Fruit fly (Drosophila melanogaster) whole organism, embryonic: ENCODE measurements around the gene CG11703.

Experiments used
- CG11504 ChIP-seq: fragments of 200-800 bp; sonication (Bioruptor generic); optimal IDR thresholded peaks from 3 replicates; lab custom pipeline; 2019; ENCODE audit warnings: missing biosample characterization, mild to moderate bottlenecking, missing genetic modification characterization, moderate library complexity
- CG13894 ChIP-seq: fragments of 200-800 bp; sonication (Bioruptor generic); optimal IDR thresholded peaks from 3 replicates; lab custom pipeline; 2018; ENCODE audit warnings: missing biosample characterization, mild to moderate bottlenecking, missing genetic modification characterization, moderate library complexity
- CG14050 ChIP-seq: fragments of 200-800 bp; sonication (Bioruptor generic); IDR thresholded peaks from 3 replicates; pipeline ENCODE4 v1.3.6; 2022; ENCODE audit warnings: missing biosample characterization, missing genetic modification characterization
- CG15269 ChIP-seq: fragments of 200-800 bp; sonication (Bioruptor generic); optimal IDR thresholded peaks from 2 replicates; lab custom pipeline; 2018; ENCODE audit warnings: missing biosample characterization, mild to moderate bottlenecking, missing genetic modification characterization, moderate library complexity
- CG15601 ChIP-seq: fragments of 200-800 bp; sonication (Bioruptor generic); optimal IDR thresholded peaks from 3 replicates; lab custom pipeline; 2019; ENCODE audit warnings: missing biosample characterization, mild to moderate bottlenecking, missing genetic modification characterization, moderate library complexity
- CG1647 ChIP-seq: fragments of 200-800 bp; sonication (Bioruptor generic); optimal IDR thresholded peaks from 3 replicates; lab custom pipeline; 2016; ENCODE audit warnings: missing biosample characterization, missing genetic modification characterization
- CG1832 ChIP-seq: fragments of 200-800 bp; sonication (Bioruptor generic); optimal IDR thresholded peaks from 2 replicates; lab custom pipeline; 2017; ENCODE audit warnings: missing biosample characterization, mild to moderate bottlenecking, missing genetic modification characterization, inconsistent platforms
- CG2199 ChIP-seq: fragments of 200-800 bp; sonication (Bioruptor generic); IDR thresholded peaks from 3 replicates; pipeline ENCODE4 v1.3.6; 2022; ENCODE audit warnings: missing biosample characterization, missing genetic modification characterization
- CG2678 ChIP-seq: fragments of 200-800 bp; sonication (Bioruptor generic); optimal IDR thresholded peaks from 3 replicates; lab custom pipeline; 2019; ENCODE audit warnings: missing biosample characterization, mild to moderate bottlenecking, missing genetic modification characterization, moderate library complexity
- CG2712 ChIP-seq: fragments of 200-800 bp; optimal IDR thresholded peaks from 3 replicates; lab custom pipeline; 2019; ENCODE audit warnings: missing biosample characterization, mild to moderate bottlenecking, missing genetic modification characterization, moderate library complexity
- CG30431 ChIP-seq: fragments of 200-800 bp; sonication (Bioruptor generic); optimal IDR thresholded peaks from 2 replicates; lab custom pipeline; 2017; ENCODE audit warnings: missing biosample characterization, missing genetic modification characterization
- CG33213 ChIP-seq: fragments of 200-800 bp; sonication (Bioruptor generic); optimal IDR thresholded peaks from 3 replicates; lab custom pipeline; 2016; ENCODE audit warnings: missing biosample characterization, missing genetic modification characterization
- CG4360 ChIP-seq: fragments of 200-800 bp; sonication (Bioruptor generic); IDR thresholded peaks from 2 replicates; pipeline ENCODE4 v1.3.6; 2022; ENCODE audit warnings: missing biosample characterization, missing genetic modification characterization
- CG4854 ChIP-seq: fragments of 200-800 bp; sonication (Bioruptor generic); optimal IDR thresholded peaks from 2 replicates; lab custom pipeline; 2016; ENCODE audit warnings: missing biosample characterization, missing genetic modification characterization, inconsistent platforms
- CG5953 ChIP-seq: fragments of 200-800 bp; sonication (Bioruptor generic); IDR thresholded peaks from 2 replicates; pipeline ENCODE4 v1.3.6; 2022; ENCODE audit warnings: missing biosample characterization, missing genetic modification characterization
- CG6854 ChIP-seq: fragments of 200-800 bp; sonication (Bioruptor generic); optimal IDR thresholded peaks from 3 replicates; lab custom pipeline; 2017; ENCODE audit warnings: missing biosample characterization, mild to moderate bottlenecking, missing genetic modification characterization
- CG7839 ChIP-seq: fragments of 200-800 bp; sonication (Bioruptor generic); optimal IDR thresholded peaks from 3 replicates; lab custom pipeline; 2018; ENCODE audit warnings: missing biosample characterization, mild to moderate bottlenecking, missing genetic modification characterization, moderate library complexity
- CG8290 ChIP-seq, 3 experiments: fragments of 200-800 bp; sonication (Bioruptor generic); optimal IDR thresholded peaks; 2 replicates each; lab custom pipeline; 2016 to 2019; ENCODE audit warnings: missing biosample characterization in 3 of 3, missing genetic modification characterization in 3 of 3, mild to moderate bottlenecking in 2 of 3, moderate library complexity in 1 of 3
- CG9215 ChIP-seq: fragments of 200-800 bp; sonication (Bioruptor generic); IDR thresholded peaks from 2 replicates; pipeline ENCODE4 v1.3.6; 2022; ENCODE audit warnings: missing biosample characterization, missing genetic modification characterization
- D ChIP-seq, 2 experiments: fragments of 200-800 bp in 1 of 2; fragments of >200 bp in 1 of 2; sonication (Bioruptor generic) in 1 of 2; optimal IDR thresholded peaks; 2 replicates in 1 of 2; 3 replicates in 1 of 2; lab custom pipeline; 2017; ENCODE audit warnings: mild to moderate bottlenecking in 1 of 2, missing biosample characterization in 1 of 2, missing genetic modification characterization in 1 of 2, missing genetic modification reagents in 1 of 2
- Dad ChIP-seq: fragments of 200-800 bp; sonication (Bioruptor generic); optimal IDR thresholded peaks from 3 replicates; lab custom pipeline; 2016; ENCODE audit warnings: missing biosample characterization, missing genetic modification characterization
- Dll ChIP-seq: fragments of 200-800 bp; sonication (Bioruptor generic); IDR thresholded peaks from 4 replicates; pipeline ENCODE4 v1.3.6; 2022; ENCODE audit warnings: missing biosample characterization, missing genetic modification characterization; ENCODE audit not compliant: partially characterized antibody
- ERR ChIP-seq: fragments of 200-800 bp; sonication (Bioruptor generic); optimal IDR thresholded peaks from 2 replicates; lab custom pipeline; 2016; ENCODE audit warnings: missing biosample characterization, missing genetic modification characterization
- Fer1 ChIP-seq: fragments of 200-800 bp; sonication (Bioruptor generic); optimal IDR thresholded peaks from 2 replicates; lab custom pipeline; 2017; ENCODE audit warnings: missing biosample characterization, mild to moderate bottlenecking, missing genetic modification characterization
- HLH54F ChIP-seq: fragments of 200-800 bp; sonication (Bioruptor generic); optimal IDR thresholded peaks from 3 replicates; lab custom pipeline; 2016; ENCODE audit warnings: missing biosample characterization, missing genetic modification characterization
- Hand ChIP-seq: fragments of 200-800 bp; sonication (Bioruptor generic); optimal IDR thresholded peaks from 2 replicates; lab custom pipeline; 2017; ENCODE audit warnings: mild to moderate bottlenecking, missing biosample characterization, missing genetic modification reagents, missing genetic modification characterization
- Hmr ChIP-seq: fragments of 200-800 bp; sonication (Bioruptor generic); optimal IDR thresholded peaks from 3 replicates; lab custom pipeline; 2017; ENCODE audit warnings: mild to moderate bottlenecking, missing biosample characterization, missing genetic modification reagents, missing genetic modification characterization
- Hsf ChIP-seq: fragments of 200-800 bp; sonication (Bioruptor generic); optimal IDR thresholded peaks from 3 replicates; lab custom pipeline; 2016; ENCODE audit warnings: missing biosample characterization, missing genetic modification characterization
- Lpt ChIP-seq: fragments of >200 bp; optimal IDR thresholded peaks from 2 replicates; lab custom pipeline; 2018; ENCODE audit warnings: missing biosample characterization, missing genetic modification characterization
- Mad ChIP-seq: fragments of 200-800 bp; sonication (Bioruptor generic); optimal IDR thresholded peaks from 2 replicates; lab custom pipeline; 2016; ENCODE audit warnings: missing biosample characterization, missing genetic modification characterization
- NC2β ChIP-seq: fragments of 200-800 bp; sonication (Bioruptor generic); optimal IDR thresholded peaks from 2 replicates; lab custom pipeline; 2016; ENCODE audit warnings: missing biosample characterization, missing genetic modification characterization
- Nf-YA ChIP-seq: fragments of 200-800 bp; sonication (Bioruptor generic); IDR thresholded peaks from 2 replicates; pipeline ENCODE4 v1.3.6; 2022; ENCODE audit warnings: missing biosample characterization, missing genetic modification characterization
- Oli ChIP-seq: fragments of 200-800 bp; sonication (Bioruptor generic); optimal IDR thresholded peaks from 2 replicates; lab custom pipeline; 2018; ENCODE audit warnings: missing biosample characterization, mild to moderate bottlenecking, missing genetic modification characterization, moderate library complexity
- Rx ChIP-seq: fragments of 200-800 bp; sonication (Bioruptor generic); IDR thresholded peaks from 2 replicates; pipeline ENCODE4 v1.3.6; 2022; ENCODE audit warnings: missing biosample characterization, missing genetic modification characterization
- Scr ChIP-seq: fragments of 200-800 bp; sonication (Bioruptor generic); IDR thresholded peaks from 2 replicates; pipeline ENCODE4 v1.3.6; 2022; ENCODE audit warnings: missing biosample characterization, missing genetic modification characterization; ENCODE audit not compliant: partially characterized antibody
- Xrp1 ChIP-seq: fragments of 200-800 bp; sonication (Bioruptor generic); IDR thresholded peaks from 2 replicates; pipeline ENCODE4 v1.3.6; 2022; ENCODE audit warnings: missing biosample characterization, missing genetic modification characterization
- al ChIP-seq: fragments of 200-800 bp; sonication (Bioruptor generic); IDR thresholded peaks from 2 replicates; pipeline ENCODE4 v1.3.6; 2022; ENCODE audit warnings: missing biosample characterization, missing genetic modification characterization
- ash1 ChIP-seq: fragments of 200-800 bp; sonication (Bioruptor generic); optimal IDR thresholded peaks from 2 replicates; lab custom pipeline; 2018; ENCODE audit warnings: missing biosample characterization, mild to moderate bottlenecking, missing genetic modification characterization
- cad ChIP-seq: fragments of >200 bp; optimal IDR thresholded peaks from 2 replicates; lab custom pipeline; 2017; ENCODE audit warnings: missing biosample characterization, missing genetic modification characterization
- dmrt11E ChIP-seq: fragments of 200-800 bp; sonication (Bioruptor generic); optimal IDR thresholded peaks from 3 replicates; lab custom pipeline; 2018; ENCODE audit warnings: missing biosample characterization, mild to moderate bottlenecking, missing genetic modification characterization, moderate library complexity
- dmrt99B ChIP-seq: fragments of 200-800 bp; sonication (Bioruptor generic); optimal IDR thresholded peaks from 2 replicates; lab custom pipeline; 2018; ENCODE audit warnings: missing biosample characterization, mild to moderate bottlenecking, missing genetic modification characterization, moderate library complexity
- gsb-n ChIP-seq: fragments of 200-800 bp; sonication (Bioruptor generic); optimal IDR thresholded peaks from 3 replicates; lab custom pipeline; 2018; ENCODE audit warnings: missing biosample characterization, mild to moderate bottlenecking, missing genetic modification characterization
- kay ChIP-seq: fragments of 200-800 bp; sonication (Bioruptor generic); optimal IDR thresholded peaks from 2 replicates; lab custom pipeline; 2016; ENCODE audit warnings: missing biosample characterization, missing genetic modification characterization
- klu ChIP-seq: fragments of 200-800 bp; sonication (Bioruptor generic); IDR thresholded peaks from 2 replicates; pipeline ENCODE4 v1.3.6; 2022; ENCODE audit warnings: missing biosample characterization, missing genetic modification characterization
- run ChIP-seq: fragments of 200-800 bp; sonication (Bioruptor generic); optimal IDR thresholded peaks from 3 replicates; lab custom pipeline; 2018; ENCODE audit warnings: missing biosample characterization, mild to moderate bottlenecking, missing genetic modification characterization
- sens-2 ChIP-seq: fragments of 200-800 bp; sonication (Bioruptor generic); IDR thresholded peaks from 2 replicates; pipeline ENCODE4 v1.3.6; 2022; ENCODE audit warnings: missing biosample characterization, missing genetic modification characterization
- sob ChIP-seq: fragments of 200-800 bp; sonication (Bioruptor generic); IDR thresholded peaks from 2 replicates; pipeline ENCODE4 v1.3.6; 2022; ENCODE audit warnings: missing biosample characterization, missing genetic modification characterization
- stc ChIP-seq: fragments of 200-800 bp; sonication (Bioruptor generic); IDR thresholded peaks from 2 replicates; pipeline ENCODE4 v1.3.6; 2022; ENCODE audit warnings: missing biosample characterization, missing genetic modification characterization
- sug ChIP-seq: fragments of 200-800 bp; optimal IDR thresholded peaks from 2 replicates; lab custom pipeline; 2019; ENCODE audit warnings: missing biosample characterization, mild to moderate bottlenecking, missing genetic modification characterization, moderate library complexity
- tap ChIP-seq: fragments of 200-800 bp; optimal IDR thresholded peaks from 3 replicates; lab custom pipeline; 2019; ENCODE audit warnings: missing biosample characterization, mild to moderate bottlenecking, missing genetic modification characterization, moderate library complexity

Gene CG11703

DNA sequence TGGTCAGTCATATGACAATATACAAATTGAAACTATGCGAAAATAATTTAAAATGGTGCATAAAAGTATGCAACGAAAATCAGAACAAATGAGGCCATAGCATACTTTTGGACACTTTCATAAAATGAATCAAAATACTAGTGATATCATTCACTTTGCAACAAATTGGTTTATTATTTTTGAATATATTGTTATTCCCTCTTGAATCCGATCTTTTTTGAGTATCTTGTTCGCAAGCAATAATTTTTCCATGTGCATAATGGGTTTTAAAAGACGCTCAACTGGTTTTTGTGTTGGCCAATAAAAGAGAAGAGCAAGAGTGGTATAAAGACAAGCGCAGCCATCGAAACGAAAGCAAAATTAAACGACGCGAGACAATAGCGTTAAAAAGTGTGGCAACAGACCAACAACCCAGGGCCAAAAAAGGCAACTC is 40.2 kb downstream of the CG11703 start (continued):
- TF ChIP-seq D (optimal IDR thresholded peaks at IDR 0.05; lab: Kevin White, UChicago) (no peak), D (GFP tag; optimal IDR thresholded peaks at IDR 0.05; lab: Kevin White, UChicago) (no peak), Rx (GFP tag; lab: Robert Waterston, UW) (no peak), tap (peak; percentile 38), Oli (tag; lab: Kevin White, UChicago) (peak; percentile 44), Xrp1 (GFP tag; lab: Robert Waterston, UW) (no peak), sug (tag; lab: Kevin White, UChicago) (no peak), CG2678 (tag; lab: Kevin White, UChicago) (peak; percentile 51), CG2712 (tag; lab: Kevin White, UChicago) (peak; percentile 14), HLH54F (GFP tag; lab: Kevin White, UChicago) (no peak), CG7839 (tag; lab: Kevin White, UChicago) (peak; percentile 3), CG11504 (tag; lab: Kevin White, UChicago) (peak; percentile 68), ERR (no peak), Hand (GFP tag; lab: Kevin White, UChicago) (no peak), CG8290 (GFP tag; optimal IDR thresholded peaks at IDR 0.05; lab: Kevin White, UChicago) (peak; percentile 98), CG8290 (tag; optimal IDR thresholded peaks at IDR 0.05; lab: Kevin White, UChicago) (peak; percentile 76 to 100), Fer1 (peak; percentile 19), dmrt99B (tag; lab: Kevin White, UChicago) (peak; percentile 63)

DNA sequence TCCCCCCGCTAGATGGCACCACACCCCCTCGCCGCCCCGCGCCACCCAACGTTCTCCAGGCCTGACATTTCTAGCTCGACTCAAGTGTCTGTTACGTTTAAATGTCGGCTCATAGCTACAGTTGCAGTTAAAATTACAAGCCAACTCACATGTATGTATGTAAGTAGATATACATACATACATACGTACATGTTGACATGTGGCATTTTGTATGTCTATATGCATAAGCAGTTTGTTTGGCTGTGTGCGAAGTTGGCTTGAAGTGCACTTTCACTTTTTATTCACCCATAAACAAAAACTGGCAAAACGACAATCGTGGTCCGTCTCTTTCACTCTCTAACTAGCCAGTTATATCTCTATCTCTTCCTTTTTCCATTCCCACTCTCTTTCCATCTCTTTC is 45.1 kb downstream of the CG11703 start:
- 0 out of 2 replicates have a peak, but pooled peaks have one; percentile 19 for TF ChIP-seq stc
- TF ChIP-seq CG33213 (GFP tag; lab: Kevin White, UChicago) = no peak
- no peak for TF ChIP-seq CG30431 (GFP tag; lab: Kevin White, UChicago)
- no peak for TF ChIP-seq NC2β (GFP tag; lab: Kevin White, UChicago)
- TF ChIP-seq ash1 (GFP tag; lab: Kevin White, UChicago) = no peak
- TF ChIP-seq CG13894 = no peak
- peak; percentile 16; the same call in 1 of the 2 replicates for TF ChIP-seq CG4360
- no peak for TF ChIP-seq CG2199 (GFP tag; lab: Robert Waterston, UW)
- no peak for TF ChIP-seq al (GFP tag; lab: Robert Waterston, UW)
- TF ChIP-seq cad (GFP tag; lab: Kevin White, UChicago) = no peak
- TF ChIP-seq gsb-n = peak; percentile 18
- TF ChIP-seq Dad (GFP tag; lab: Kevin White, UChicago) = no peak
- TF ChIP-seq Lpt (GFP tag; lab: Kevin White, UChicago) = no peak
- no peak for TF ChIP-seq CG1832
- 0 out of 2 replicates have a peak, but pooled peaks have one; percentile 17 for TF ChIP-seq Nf-YA (GFP tag; lab: Robert Waterston, UW)
- TF ChIP-seq sob = no peak
- TF ChIP-seq Dll (GFP tag; lab: Robert Waterston, UW) = no peak
- no peak for TF ChIP-seq Hsf (GFP tag; lab: Kevin White, UChicago)
- no peak for TF ChIP-seq run (tag; lab: Kevin White, UChicago)
- TF ChIP-seq CG4854 (GFP tag; lab: Kevin White, UChicago) = no peak
- TF ChIP-seq CG5953 (GFP tag; lab: Robert Waterston, UW) = peak; percentile 71
- TF ChIP-seq sens-2 (GFP tag; lab: Robert Waterston, UW) = no peak
- no peak for TF ChIP-seq CG1647 (GFP tag; lab: Kevin White, UChicago)
- TF ChIP-seq klu (GFP tag; lab: Robert Waterston, UW) = no peak
- no peak for TF ChIP-seq kay
- TF ChIP-seq Scr (GFP tag; lab: Robert Waterston, UW) = no peak
- no peak for TF ChIP-seq CG15269
- TF ChIP-seq CG15601 (tag; lab: Kevin White, UChicago) = peak; percentile 10
- no peak for TF ChIP-seq CG14050 (GFP tag; lab: Robert Waterston, UW)
- no peak for TF ChIP-seq dmrt11E (tag; lab: Kevin White, UChicago)
- TF ChIP-seq Hmr (GFP tag; lab: Kevin White, UChicago) = no peak
- no peak for TF ChIP-seq CG9215 (GFP tag; lab: Robert Waterston, UW)
- no peak for TF ChIP-seq CG6854 (GFP tag; lab: Kevin White, UChicago)
- TF ChIP-seq Mad (GFP tag; lab: Kevin White, UChicago) = no peak
